Worm (Caenorhabditis elegans) whole organism, L1 larva: ENCODE measurements around the gene srlf-37.

Experiments used
- C16A3.4 ChIP-seq: fragments of 150-350 bp; optimal IDR thresholded peaks from 2 replicates; lab custom pipeline; 2014; ENCODE audit warnings: missing biosample characterization, missing genetic modification characterization
- blmp-1 ChIP-seq: fragments of 150-350 bp; optimal IDR thresholded peaks from 2 replicates; lab custom pipeline; 2014; ENCODE audit warnings: missing biosample characterization, missing genetic modification characterization
- ceh-82 ChIP-seq, 3 experiments: fragments of 150-350 bp in 1 of 3; sonication (generic microtip) in 2 of 3; optimal IDR thresholded peaks; 2 replicates each; lab custom pipeline; 2014 to 2017; ENCODE audit warnings: missing biosample characterization in 3 of 3, missing genetic modification characterization in 3 of 3
- ceh-88 ChIP-seq: fragments of 200-800 bp; sonication (Bioruptor generic); IDR thresholded peaks from 2 replicates; pipeline ENCODE4 v1.3.6; 2022; ENCODE audit warnings: missing genetic modification characterization, missing compliant biosample characterization
- dpl-1 ChIP-seq, 3 experiments: fragments of 150-350 bp in 2 of 3; sonication (generic microtip) in 1 of 3; optimal IDR thresholded peaks; 2 replicates each; lab custom pipeline; 2014 to 2017; ENCODE audit warnings: missing biosample characterization in 3 of 3, missing genetic modification characterization in 3 of 3, missing genetic modification reagents in 3 of 3
- efl-1 ChIP-seq, 4 experiments: fragments of 150-350 bp; optimal IDR thresholded peaks in 3 of 4; peaks in 1 of 4; 1 replicate in 1 of 4; 2 replicates in 3 of 4; lab custom pipeline; 2014; ENCODE audit warnings: missing biosample characterization in 2 of 4, missing genetic modification characterization in 2 of 4, missing genetic modification reagents in 2 of 4
- elt-2 ChIP-seq: sonication (generic microtip); optimal IDR thresholded peaks from 2 replicates; lab custom pipeline; 2016; ENCODE audit warnings: missing genetic modification characterization, mild to moderate bottlenecking, inconsistent platforms, missing compliant biosample characterization, missing genetic modification reagents
- elt-3 ChIP-seq, 6 experiments: fragments of 150-350 bp in 1 of 6; sonication (generic microtip); optimal IDR thresholded peaks; 2 replicates each; lab custom pipeline; 2017 to 2018; ENCODE audit warnings: missing biosample characterization in 6 of 6, missing genetic modification characterization in 6 of 6, inconsistent platforms in 1 of 6
- ets-5 ChIP-seq: fragments of 200-800 bp; sonication (Bioruptor generic); IDR thresholded peaks from 2 replicates; pipeline ENCODE4 v1.3.6; 2022; ENCODE audit warnings: missing genetic modification characterization, missing compliant biosample characterization
- fkh-10 ChIP-seq: sonication (generic microtip); optimal IDR thresholded peaks from 2 replicates; lab custom pipeline; 2017; ENCODE audit warnings: missing biosample characterization, missing genetic modification reagents, missing genetic modification characterization
- fkh-4 ChIP-seq: sonication (generic microtip); optimal IDR thresholded peaks from 2 replicates; lab custom pipeline; 2016; ENCODE audit warnings: missing compliant biosample characterization, missing genetic modification characterization, borderline replicate concordance
- grh-1 ChIP-seq: fragments of 200-800 bp; sonication (Bioruptor generic); IDR thresholded peaks from 2 replicates; pipeline ENCODE4 v1.3.6; 2022; ENCODE audit warnings: missing genetic modification reagents, missing genetic modification characterization, missing compliant biosample characterization
- hlh-17 ChIP-seq: fragments of 200-800 bp; sonication (Bioruptor generic); optimal IDR thresholded peaks from 2 replicates; lab custom pipeline; 2018; ENCODE audit warnings: missing genetic modification characterization, mild to moderate bottlenecking, missing compliant biosample characterization, moderate library complexity, borderline replicate concordance
- hpl-2 ChIP-seq: fragments of 150-350 bp; optimal IDR thresholded peaks from 2 replicates; lab custom pipeline; 2014; ENCODE audit warnings: missing biosample characterization, missing genetic modification reagents, missing genetic modification characterization
- irx-1 ChIP-seq: sonication (generic microtip); optimal IDR thresholded peaks from 2 replicates; lab custom pipeline; 2016; ENCODE audit warnings: missing genetic modification characterization, missing compliant biosample characterization
- isw-1 ChIP-seq: fragments of 200-800 bp; sonication (Bioruptor generic); IDR thresholded peaks from 2 replicates; pipeline ENCODE4 v1.3.6; 2022; ENCODE audit warnings: missing genetic modification characterization, missing compliant biosample characterization
- jun-1 ChIP-seq: fragments of 150-350 bp; optimal IDR thresholded peaks from 2 replicates; lab custom pipeline; 2014; ENCODE audit warnings: missing biosample characterization, missing genetic modification reagents, missing genetic modification characterization
- lir-3 ChIP-seq: sonication (generic microtip); optimal IDR thresholded peaks from 2 replicates; lab custom pipeline; 2016; ENCODE audit warnings: mild to moderate bottlenecking, missing genetic modification characterization, moderate library complexity, missing compliant biosample characterization; ENCODE audit not compliant: poor library complexity
- lsy-2 ChIP-seq, 2 experiments: fragments of 150-350 bp; optimal IDR thresholded peaks; 2 replicates each; lab custom pipeline; 2014; ENCODE audit warnings: missing biosample characterization in 2 of 2, missing genetic modification characterization in 2 of 2
- mep-1 ChIP-seq: fragments of 150-350 bp; optimal IDR thresholded peaks from 2 replicates; lab custom pipeline; 2014; ENCODE audit warnings: missing biosample characterization, missing genetic modification characterization
- nhr-76 ChIP-seq: sonication (generic microtip); optimal IDR thresholded peaks from 2 replicates; lab custom pipeline; 2017; ENCODE audit warnings: missing biosample characterization, missing genetic modification characterization
- nhr-77 ChIP-seq: fragments of 150-350 bp; optimal IDR thresholded peaks from 2 replicates; lab custom pipeline; 2014; ENCODE audit warnings: missing biosample characterization, missing genetic modification characterization
- nhr-84 ChIP-seq: sonication (generic microtip); optimal IDR thresholded peaks from 2 replicates; lab custom pipeline; 2017; ENCODE audit warnings: missing biosample characterization, missing genetic modification characterization
- nhr-85 ChIP-seq: sonication (generic microtip); peaks from one replicate; lab custom pipeline; 2016; ENCODE audit warnings: missing genetic modification characterization, inconsistent platforms, missing compliant biosample characterization
- pax-3 ChIP-seq: fragments of 200-800 bp; sonication (Bioruptor generic); optimal IDR thresholded peaks from 2 replicates; lab custom pipeline; 2018; ENCODE audit warnings: mild to moderate bottlenecking, missing genetic modification characterization, moderate library complexity, missing compliant biosample characterization
- rnt-1 ChIP-seq: sonication (generic microtip); optimal IDR thresholded peaks from 2 replicates; lab custom pipeline; 2016; ENCODE audit warnings: mild to moderate bottlenecking, missing genetic modification characterization, moderate library complexity, missing compliant biosample characterization
- snu-23 ChIP-seq: sonication (generic microtip); optimal IDR thresholded peaks from 2 replicates; lab custom pipeline; 2016; ENCODE audit warnings: missing genetic modification characterization, missing compliant biosample characterization
- sox-4 ChIP-seq: sonication (generic microtip); optimal IDR thresholded peaks from 2 replicates; lab custom pipeline; 2016; ENCODE audit warnings: missing genetic modification characterization, missing compliant biosample characterization
- swsn-7 ChIP-seq: sonication (generic microtip); optimal IDR thresholded peaks from 2 replicates; lab custom pipeline; 2016; ENCODE audit warnings: missing genetic modification characterization, missing compliant biosample characterization
- unc-130 ChIP-seq: fragments of 150-350 bp; optimal IDR thresholded peaks from 2 replicates; lab custom pipeline; 2017; ENCODE audit warnings: missing biosample characterization, missing genetic modification characterization, inconsistent platforms
- unc-30 ChIP-seq: sonication (generic microtip); optimal IDR thresholded peaks from 2 replicates; lab custom pipeline; 2017; ENCODE audit warnings: missing biosample characterization, missing genetic modification characterization
- unc-98 ChIP-seq: fragments of 200-800 bp; sonication (Bioruptor generic); IDR thresholded peaks from 2 replicates; pipeline ENCODE4 v1.3.6; 2022; ENCODE audit warnings: missing genetic modification characterization, missing compliant biosample characterization
- zag-1 ChIP-seq: fragments of 150-350 bp; optimal IDR thresholded peaks from 2 replicates; lab custom pipeline; 2014; ENCODE audit warnings: missing biosample characterization, missing genetic modification characterization

Gene srlf-37

ce11 chrV:599783-600182 is 4.2 kb downstream of the srlf-37 start:
- TF ChIP-seq elt-3 (tag; optimal IDR thresholded peaks at IDR 0.05; lab: Kevin White, UChicago), result no peak
- no peak for TF ChIP-seq efl-1 (optimal IDR thresholded peaks at IDR 0.05; lab: Kevin White, UChicago)
- TF ChIP-seq efl-1 (GFP tag; optimal IDR thresholded peaks at IDR 0.05 in 1 of 2; lab: Kevin White, UChicago), result peak in 1 of 2 experiments; percentile 3
- no peak for TF ChIP-seq sox-4 (tag; lab: Kevin White, UChicago)
- no peak for TF ChIP-seq mep-1 (tag; lab: Kevin White, UChicago)

ce11 chrV:598626-599025 is 5.4 kb downstream of the srlf-37 start:
- TF ChIP-seq hpl-2, result no peak
- no peak for TF ChIP-seq nhr-76
- no peak for TF ChIP-seq pax-3
- TF ChIP-seq swsn-7, result no peak
- no peak for TF ChIP-seq hlh-17 (GFP tag; lab: Kevin White, UChicago)
- TF ChIP-seq dpl-1 (GFP tag; optimal IDR thresholded peaks at IDR 0.05; lab: Kevin White, UChicago), result no peak
- TF ChIP-seq lir-3 (tag; lab: Kevin White, UChicago), result no peak
- no peak for TF ChIP-seq irx-1
- TF ChIP-seq snu-23 (GFP tag; lab: Kevin White, UChicago), result no peak

DNA sequence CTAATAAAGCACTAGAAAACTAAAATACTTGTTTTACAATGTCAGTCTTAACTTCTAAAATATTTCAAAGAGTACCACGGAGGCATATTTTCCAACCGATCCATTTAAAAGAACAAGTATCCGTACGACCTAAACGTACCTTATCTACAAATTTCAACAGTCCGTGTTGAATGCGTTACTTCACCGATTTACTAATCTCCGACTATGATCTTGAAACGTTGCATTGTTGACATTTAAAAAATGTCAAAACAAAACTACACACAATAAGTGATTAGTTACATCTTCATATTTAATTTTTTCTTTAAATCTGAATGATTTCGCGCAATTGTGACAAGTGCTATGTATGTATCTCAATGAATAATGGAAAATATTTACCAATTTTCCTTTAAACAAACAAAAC is 6.2 kb downstream of the srlf-37 start:
- no peak for TF ChIP-seq nhr-77 (tag; lab: Kevin White, UChicago)
- no peak for TF ChIP-seq fkh-10
- no peak for TF ChIP-seq ceh-82 (tag; optimal IDR thresholded peaks at IDR 0.05; lab: Kevin White, UChicago)
- no peak for TF ChIP-seq C16A3.4
- no peak for TF ChIP-seq efl-1 (optimal IDR thresholded peaks at IDR 0.05; lab: Kevin White, UChicago)
- peak in 1 of 2 experiments; percentile 45 for TF ChIP-seq efl-1 (GFP tag; optimal IDR thresholded peaks at IDR 0.05 in 1 of 2; lab: Kevin White, UChicago)
- TF ChIP-seq unc-130 (tag; lab: Kevin White, UChicago), result no peak
- peak; percentile 73 for TF ChIP-seq nhr-85 (tag; lab: Kevin White, UChicago)

DNA sequence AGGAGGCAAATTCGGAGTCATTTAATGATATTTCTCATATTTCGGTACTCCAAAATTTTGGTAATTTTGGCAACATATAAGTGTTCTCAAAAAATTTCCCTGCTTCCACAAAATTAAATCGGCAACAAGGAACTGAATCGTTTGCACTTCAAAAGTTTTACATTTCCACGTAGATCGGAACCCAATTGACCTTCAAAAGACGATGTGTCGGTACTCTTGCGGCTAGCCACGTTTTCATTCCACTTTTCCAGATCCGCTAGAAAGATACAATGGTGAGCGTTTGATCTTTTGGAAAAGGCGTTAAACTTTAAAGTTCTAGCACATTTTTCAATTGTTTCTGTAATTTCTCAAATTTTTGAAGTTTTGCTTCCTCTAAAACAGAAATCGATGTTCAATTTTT is 7.1 kb downstream of the srlf-37 start:
- TF ChIP-seq rnt-1 (tag; lab: Kevin White, UChicago), result peak; percentile 15
- no peak for TF ChIP-seq elt-2
- no peak for TF ChIP-seq ceh-88 (GFP tag; lab: Robert Waterston, UW)
- TF ChIP-seq blmp-1 (tag; lab: Kevin White, UChicago), result peak; percentile 9

DNA sequence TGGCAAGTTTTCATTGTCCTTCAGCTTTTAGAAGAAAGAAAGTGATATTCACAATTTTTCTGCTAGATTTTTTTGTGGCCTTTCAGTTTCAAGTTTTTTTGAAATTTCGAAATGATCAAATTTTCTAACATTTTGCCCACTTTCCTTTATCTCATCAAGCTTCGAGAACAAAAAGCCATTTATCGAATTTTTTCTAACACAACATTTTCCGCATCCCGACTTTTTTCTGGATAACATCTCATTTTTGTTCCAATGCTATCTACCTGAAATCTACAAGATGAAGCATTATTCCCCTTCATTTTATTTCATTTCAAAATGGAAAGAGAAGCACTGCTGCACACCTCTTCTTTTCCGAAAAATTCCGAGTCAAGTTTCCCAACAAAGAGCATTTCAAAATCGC is 11.0 kb downstream of the srlf-37 start, which contains the start of gene ZK488.5:
ZK488.5 (plus strand) TSS at position 301 of the 400 bp plus-strand sequence.
- TF ChIP-seq elt-3 (tag; optimal IDR thresholded peaks at IDR 0.05; lab: Kevin White, UChicago), result no peak
- no peak for TF ChIP-seq ets-5
- no peak for TF ChIP-seq mep-1 (tag; lab: Kevin White, UChicago)
- no peak for TF ChIP-seq zag-1
- TF ChIP-seq nhr-85 (tag; lab: Kevin White, UChicago), result no peak
- no peak for TF ChIP-seq ceh-82 (tag; optimal IDR thresholded peaks at IDR 0.05; lab: Kevin White, UChicago)
- TF ChIP-seq unc-30 (tag; lab: Kevin White, UChicago), result no peak
- TF ChIP-seq grh-1 (GFP tag; lab: Robert Waterston, UW), result no peak
- TF ChIP-seq fkh-4 (tag; lab: Kevin White, UChicago), result no peak
- no peak for TF ChIP-seq nhr-84 (tag; lab: Kevin White, UChicago)

- TF ChIP-seq hlh-17 (GFP tag; lab: Kevin White, UChicago) (no peak), unc-130 (tag; lab: Kevin White, UChicago) (no peak), unc-98 (GFP tag; lab: Robert Waterston, UW) (0 out of 2 replicates have a peak, but pooled peaks have one; percentile 22), jun-1 (tag; lab: Kevin White, UChicago) (no peak), isw-1 (GFP tag; lab: Robert Waterston, UW) (no peak), unc-30 (tag; lab: Kevin White, UChicago) (no peak), lsy-2 (tag; optimal IDR thresholded peaks at IDR 0.05; lab: Kevin White, UChicago) (no peak)
- TF ChIP-seq, all 84 proteins: peak for 1
Measured at ce11 chrV:590182-590581, 13.8 kb downstream of the srlf-37 start, which contains the start of gene ZK488.6. Gene ZK488.6, plus strand, starts transcription at chrV:590482.
